Worm (Caenorhabditis elegans): ENCODE results near the gene cest-34.
A peak's percentile ranks its signal among the peaks of the same experiment; 100 is the strongest.

cest-34 gene

ce11 chrV:6681501-6681900, 4.9 kb downstream of the cest-34 start, which contains the start of gene egl-46:
TSS of gene egl-46 (minus strand) at chrV:6681573.
- TF ChIP-seq hif-1 (tag; optimal IDR thresholded peaks at IDR 0.05): no peak
- TF ChIP-seq madf-5 (GFP tag; IDR thresholded peaks at IDR 0.05): no peak

- TF ChIP-seq tra-1 (GFP tag; IDR thresholded peaks at IDR 0.05) (no peak), hmg-1.1 (GFP tag; IDR thresholded peaks at IDR 0.05) (no peak), Y5F2A.4 (GFP tag; optimal IDR thresholded peaks at IDR 0.05) (no peak), nhr-28 (tag; optimal IDR thresholded peaks at IDR 0.05) (no peak), aha-1 (tag) (peak; percentile 49), Y105C5A.15 (GFP tag; IDR thresholded peaks at IDR 0.05) (no peak), snpc-4 (tag; optimal IDR thresholded peaks at IDR 0.05) (no peak), nhr-11 (tag; optimal IDR thresholded peaks at IDR 0.05) (no peak)
Measured at ce11 chrV:6683282-6683681, 6.7 kb downstream of the cest-34 start.

- no peak for TF ChIP-seq D1046.2 (GFP tag; IDR thresholded peaks at IDR 0.05)
- TF ChIP-seq ceh-62 (tag; optimal IDR thresholded peaks at IDR 0.05): no peak
- no peak for TF ChIP-seq daf-16 (GFP tag; optimal IDR thresholded peaks at IDR 0.05)
- TF ChIP-seq daf-16 (tag; optimal IDR thresholded peaks at IDR 0.05): no peak
- peak in 1 of 2 experiments; percentile 95 for TF ChIP-seq unc-62 (GFP tag; optimal IDR thresholded peaks at IDR 0.05 in 1 of 2)
- TF ChIP-seq unc-62 (tag; optimal IDR thresholded peaks at IDR 0.05): no peak
- TF ChIP-seq mxl-3 (GFP tag; optimal IDR thresholded peaks at IDR 0.05): no peak
Measured at ce11 chrV:6683740-6684139, 7.1 kb downstream of the cest-34 start.

ce11 chrV:6684541-6684940, 7.9 kb downstream of the cest-34 start:
- no peak for TF ChIP-seq lsy-2 (tag; optimal IDR thresholded peaks at IDR 0.05)
- TF ChIP-seq aha-1 (tag): peak; percentile 35
- no peak for TF ChIP-seq ceh-82 (tag; optimal IDR thresholded peaks at IDR 0.05)

ce11 chrV:6685499-6685898, 8.9 kb downstream of the cest-34 start:
- no peak for TF ChIP-seq spr-1 (tag; optimal IDR thresholded peaks at IDR 0.05)
- TF ChIP-seq zip-2 (tag; optimal IDR thresholded peaks at IDR 0.05): no peak
- TF ChIP-seq unc-62 (GFP tag; optimal IDR thresholded peaks at IDR 0.05 in 1 of 2): peak in 1 of 2 experiments; percentile 42
- TF ChIP-seq unc-62 (tag; optimal IDR thresholded peaks at IDR 0.05): no peak
- TF ChIP-seq arid-1 (GFP tag; conservative IDR thresholded peaks at IDR 0.05): no peak
- no peak for TF ChIP-seq F10B5.3 (tag; optimal IDR thresholded peaks at IDR 0.05)
- TF ChIP-seq dmd-8 (GFP tag; IDR thresholded peaks at IDR 0.05): no peak

- TF ChIP-seq unc-62 (GFP tag; optimal IDR thresholded peaks at IDR 0.05 in 1 of 2) (peak in 1 of 2 experiments; percentile 92), unc-62 (tag; optimal IDR thresholded peaks at IDR 0.05) (no peak), ceh-44 (GFP tag; IDR thresholded peaks at IDR 0.05) (no peak)
Measured at ce11 chrV:6685963-6686362, 9.4 kb downstream of the cest-34 start.

ce11 chrV:6688392-6688791, 11.8 kb downstream of the cest-34 start, which contains the start of gene K11G9.5:
TSS of gene K11G9.5 (minus strand) at chrV:6688492.
- no peak for TF ChIP-seq snpc-1.2 (GFP tag; IDR thresholded peaks at IDR 0.05)
- no peak for TF ChIP-seq unc-39 (tag; optimal IDR thresholded peaks at IDR 0.05)
- TF ChIP-seq mep-1 (tag; optimal IDR thresholded peaks at IDR 0.05): no peak
- no peak for TF ChIP-seq zag-1 (tag; optimal IDR thresholded peaks at IDR 0.05)
- TF ChIP-seq hif-1 (tag; optimal IDR thresholded peaks at IDR 0.05): no peak
- TF ChIP-seq tra-1 (GFP tag; IDR thresholded peaks at IDR 0.05): no peak
- no peak for TF ChIP-seq nhr-102 (tag; optimal IDR thresholded peaks at IDR 0.05)
- TF ChIP-seq Y75B8A.6 (GFP tag; IDR thresholded peaks at IDR 0.05): no peak
- TF ChIP-seq cey-2 (tag; optimal IDR thresholded peaks at IDR 0.05; ENCODE audit: borderline replicate concordance, insufficient read depth): no peak
- TF ChIP-seq Y48G9A.11 (GFP tag; IDR thresholded peaks at IDR 0.05): no peak
- TF ChIP-seq nhr-111 (GFP tag; optimal IDR thresholded peaks at IDR 0.05): no peak
